Fruit fly (Drosophila melanogaster): ENCODE data around the gene Ir85a.

Gene Ir85a

DNA sequence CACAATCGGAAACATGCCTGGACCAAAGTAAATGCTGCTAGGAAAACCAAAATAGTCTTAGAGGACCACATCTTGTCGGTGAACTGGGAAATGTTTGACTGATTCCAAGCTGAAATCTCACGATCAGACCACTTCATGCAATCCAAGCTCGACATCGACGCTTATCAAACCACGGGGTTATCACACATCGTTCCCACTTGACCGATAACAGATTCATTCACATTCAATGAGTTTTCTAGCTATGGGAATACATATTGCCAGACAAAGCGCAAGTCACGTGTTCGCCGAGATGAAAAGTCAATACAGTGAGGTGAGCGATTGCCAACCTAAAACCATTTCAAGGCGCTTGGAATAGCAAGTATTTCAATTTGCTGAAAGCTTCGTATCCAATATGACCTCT, 15.2 kb downstream of the Ir85a start:
- no peak for TF ChIP-seq CG33557 (GFP tag; optimal IDR thresholded peaks at IDR 0.05)
- TF ChIP-seq pb (GFP tag; optimal IDR thresholded peaks at IDR 0.05): no peak
- TF ChIP-seq CrebB (tag; optimal IDR thresholded peaks at IDR 0.05): peak; percentile 7
- no peak for TF ChIP-seq lbe (GFP tag; optimal IDR thresholded peaks at IDR 0.05)
- TF ChIP-seq Sry-β (GFP tag; optimal IDR thresholded peaks at IDR 0.05): no peak
- no peak for TF ChIP-seq CG2678 (tag; optimal IDR thresholded peaks at IDR 0.05)
- no peak for TF ChIP-seq Neu2 (GFP tag; optimal IDR thresholded peaks at IDR 0.05; ENCODE audit: borderline replicate concordance)
- TF ChIP-seq CG4820 (GFP tag; optimal IDR thresholded peaks at IDR 0.05): no peak
- TF ChIP-seq sisA (GFP tag; IDR thresholded peaks at IDR 0.05): no peak
- no peak for TF ChIP-seq fu2 (GFP tag; optimal IDR thresholded peaks at IDR 0.05)
- TF ChIP-seq CG10543 (GFP tag; optimal IDR thresholded peaks at IDR 0.05): no peak
- no peak for TF ChIP-seq Hmr (GFP tag; optimal IDR thresholded peaks at IDR 0.05)
- TF ChIP-seq cad (GFP tag; optimal IDR thresholded peaks at IDR 0.05): no peak
- TF ChIP-seq CG12942 (GFP tag; optimal IDR thresholded peaks at IDR 0.05): no peak
- peak; percentile 19 for TF ChIP-seq CG18599 (GFP tag; optimal IDR thresholded peaks at IDR 0.05)
- peak; percentile 57 for TF ChIP-seq mirr (GFP tag; optimal IDR thresholded peaks at IDR 0.05)
- no peak for TF ChIP-seq CG7928 (GFP tag; optimal IDR thresholded peaks at IDR 0.05)
- TF ChIP-seq Antp (GFP tag; optimal IDR thresholded peaks at IDR 0.05): no peak
- TF ChIP-seq grn (GFP tag; optimal IDR thresholded peaks at IDR 0.05): peak; percentile 46
- no peak for TF ChIP-seq CG7963 (GFP tag; IDR thresholded peaks at IDR 0.05; ENCODE audit: partially characterized antibody)
- TF ChIP-seq ato (GFP tag; IDR thresholded peaks at IDR 0.05; ENCODE audit: partially characterized antibody): no peak
- TF ChIP-seq gt (GFP tag; IDR thresholded peaks at IDR 0.05): no peak
- no peak for TF ChIP-seq otp (GFP tag; IDR thresholded peaks at IDR 0.05)
- TF ChIP-seq Optix (GFP tag; IDR thresholded peaks at IDR 0.05): no peak
- no peak for TF ChIP-seq jigr1 (GFP tag; IDR thresholded peaks at IDR 0.05)
- TF ChIP-seq Atf3 (GFP tag; optimal IDR thresholded peaks at IDR 0.05): no peak
- TF ChIP-seq wdn (GFP tag; IDR thresholded peaks at IDR 0.05): no peak
- no peak for TF ChIP-seq D19A (tag; optimal IDR thresholded peaks at IDR 0.05)
- peak; percentile 91 for TF ChIP-seq cwo (GFP tag; optimal IDR thresholded peaks at IDR 0.05)
- TF ChIP-seq ewg (GFP tag; optimal IDR thresholded peaks at IDR 0.05): no peak
- no peak for TF ChIP-seq CG15514 (GFP tag; optimal IDR thresholded peaks at IDR 0.05)
- no peak for TF ChIP-seq CG32767 (GFP tag; IDR thresholded peaks at IDR 0.05)
- TF ChIP-seq kah (GFP tag; optimal IDR thresholded peaks at IDR 0.05): no peak
- TF ChIP-seq MTF-1 (GFP tag; optimal IDR thresholded peaks at IDR 0.05; ENCODE audit: borderline replicate concordance): no peak
- TF ChIP-seq ro (GFP tag; IDR thresholded peaks at IDR 0.05): no peak
- no peak for TF ChIP-seq CG34422 (GFP tag; IDR thresholded peaks at IDR 0.05)
- TF ChIP-seq ci (GFP tag; IDR thresholded peaks at IDR 0.05): peak; percentile 44; the same call in 1 of the 3 replicates
- TF ChIP-seq unc-4 (GFP tag; IDR thresholded peaks at IDR 0.05; ENCODE audit: partially characterized antibody): no peak
- no peak for TF ChIP-seq CG12236 (GFP tag; optimal IDR thresholded peaks at IDR 0.05)
- no peak for TF ChIP-seq amos (GFP tag; IDR thresholded peaks at IDR 0.05; ENCODE audit: partially characterized antibody)
- no peak for TF ChIP-seq sob (GFP tag; IDR thresholded peaks at IDR 0.05)
- no peak for TF ChIP-seq CG4730 (GFP tag; IDR thresholded peaks at IDR 0.05)
- peak; percentile 20 for TF ChIP-seq CG12769 (tag; optimal IDR thresholded peaks at IDR 0.05)
- TF ChIP-seq CG6791 (GFP tag; IDR thresholded peaks at IDR 0.05; ENCODE audit: partially characterized antibody): no peak
- TF ChIP-seq CG7987 (GFP tag; optimal IDR thresholded peaks at IDR 0.05): peak; percentile 49
- TF ChIP-seq fd102C (GFP tag; optimal IDR thresholded peaks at IDR 0.05): no peak
- no peak for TF ChIP-seq CG7357 (GFP tag; IDR thresholded peaks at IDR 0.05)
- no peak for TF ChIP-seq CG1602 (GFP tag; optimal IDR thresholded peaks at IDR 0.05)
- peak; percentile 27 for TF ChIP-seq gro (GFP tag; optimal IDR thresholded peaks at IDR 0.05)
- no peak for TF ChIP-seq Hr78 (GFP tag; optimal IDR thresholded peaks at IDR 0.05)
- TF ChIP-seq sug (tag; optimal IDR thresholded peaks at IDR 0.05): peak; percentile 54

Data from whole organism, embryonic.